Worm (Caenorhabditis elegans) whole organism, midembryonic: ENCODE results near the gene C49F8.3.

Source experiments
- flt-1 ChIP-seq: fragments of 200-800 bp; sonication (Bioruptor generic); IDR thresholded peaks from 2 replicates; pipeline ENCODE4 v1.3.6; 2022; ENCODE audit warnings: missing genetic modification characterization, missing compliant biosample characterization
- klf-2 ChIP-seq: fragments of 200-800 bp; sonication (Bioruptor generic); conservative IDR thresholded peaks from 2 replicates; pipeline ENCODE4 v1.3.6; 2022; ENCODE audit warnings: missing genetic modification reagents, missing genetic modification characterization, missing compliant biosample characterization

- TF ChIP-seq klf-2 (GFP tag; lab: Robert Waterston, UW) (peak; percentile 77), flt-1 (GFP tag; lab: Robert Waterston, UW) (peak; percentile 60)
These were observed 27.6 kb upstream of the C49F8.3 start for ce11 chrX:13414974-13415373.
